Fruit fly (Drosophila melanogaster): ENCODE measurements around the gene PICK1.

Gene PICK1

dm6 chr2L:12681603-12682368, 13.0 kb upstream of the PICK1 start:
- TF ChIP-seq h (optimal IDR thresholded peaks at IDR 0.05): no peak
- TF ChIP-seq ttk (optimal IDR thresholded peaks at IDR 0.05): no peak
- TF ChIP-seq Myc (optimal IDR thresholded peaks at IDR 0.05): no peak
- TF ChIP-seq Sin3A (optimal IDR thresholded peaks at IDR 0.05): no peak
- TF ChIP-seq psq (optimal IDR thresholded peaks at IDR 0.05): no peak
- TF ChIP-seq insv (optimal IDR thresholded peaks at IDR 0.05): no peak

- no peak for TF ChIP-seq h (optimal IDR thresholded peaks at IDR 0.05)
- no peak for TF ChIP-seq psq (optimal IDR thresholded peaks at IDR 0.05)
- TF ChIP-seq ttk (optimal IDR thresholded peaks at IDR 0.05): no peak
- no peak for TF ChIP-seq insv (optimal IDR thresholded peaks at IDR 0.05)
- TF ChIP-seq Myc (optimal IDR thresholded peaks at IDR 0.05): no peak
- no peak for TF ChIP-seq Sin3A (optimal IDR thresholded peaks at IDR 0.05)
Measured at dm6 chr2L:12686811-12687210, 8.0 kb upstream of the PICK1 start.

dm6 chr2L:12689281-12689765, 5.5 kb upstream of the PICK1 start:
- no peak for TF ChIP-seq Sin3A (optimal IDR thresholded peaks at IDR 0.05)
- no peak for TF ChIP-seq h (optimal IDR thresholded peaks at IDR 0.05)
- no peak for TF ChIP-seq insv (optimal IDR thresholded peaks at IDR 0.05)
- TF ChIP-seq ttk (optimal IDR thresholded peaks at IDR 0.05): no peak
- no peak for TF ChIP-seq psq (optimal IDR thresholded peaks at IDR 0.05)
- TF ChIP-seq Myc (optimal IDR thresholded peaks at IDR 0.05): no peak

- TF ChIP-seq psq (optimal IDR thresholded peaks at IDR 0.05) (no peak), Myc (optimal IDR thresholded peaks at IDR 0.05) (no peak), insv (optimal IDR thresholded peaks at IDR 0.05) (no peak), h (optimal IDR thresholded peaks at IDR 0.05) (no peak), ttk (optimal IDR thresholded peaks at IDR 0.05) (no peak), Sin3A (optimal IDR thresholded peaks at IDR 0.05) (no peak)
Measured at dm6 chr2L:12692343-12693079, 2.3 kb upstream of the PICK1 start, which contains the start of the genes CCT4 and CG6153. TSS of gene CCT4 (minus strand) at chr2L:12692934. TSS of gene CG6153 (plus strand) at chr2L:12692993.

- TF ChIP-seq h (optimal IDR thresholded peaks at IDR 0.05) (no peak), Myc (optimal IDR thresholded peaks at IDR 0.05) (no peak), psq (optimal IDR thresholded peaks at IDR 0.05) (no peak), insv (optimal IDR thresholded peaks at IDR 0.05) (no peak), Sin3A (optimal IDR thresholded peaks at IDR 0.05) (no peak), ttk (optimal IDR thresholded peaks at IDR 0.05) (no peak)
Measured at dm6 chr2L:12697223-12697622, 2.4 kb downstream of the PICK1 start, which contains the start of gene CG5781. TSS of gene CG5781 (minus strand) at chr2L:12697323.

dm6 chr2L:12700381-12700963, 5.6 kb downstream of the PICK1 start, which contains the start of gene CG17036:
TSS of gene CG17036 (minus strand) at chr2L:12700746.
- no peak for TF ChIP-seq psq (optimal IDR thresholded peaks at IDR 0.05)
- no peak for TF ChIP-seq Myc (optimal IDR thresholded peaks at IDR 0.05)
- TF ChIP-seq Sin3A (optimal IDR thresholded peaks at IDR 0.05): no peak
- no peak for TF ChIP-seq h (optimal IDR thresholded peaks at IDR 0.05)
- no peak for TF ChIP-seq ttk (optimal IDR thresholded peaks at IDR 0.05)
- TF ChIP-seq insv (optimal IDR thresholded peaks at IDR 0.05): no peak

dm6 chr2L:12701498-12701897, 6.7 kb downstream of the PICK1 start:
- TF ChIP-seq Myc (optimal IDR thresholded peaks at IDR 0.05): no peak
- TF ChIP-seq psq (optimal IDR thresholded peaks at IDR 0.05): no peak
- no peak for TF ChIP-seq h (optimal IDR thresholded peaks at IDR 0.05)
- no peak for TF ChIP-seq Sin3A (optimal IDR thresholded peaks at IDR 0.05)
- TF ChIP-seq insv (optimal IDR thresholded peaks at IDR 0.05): no peak
- no peak for TF ChIP-seq ttk (optimal IDR thresholded peaks at IDR 0.05)

dm6 chr2L:12704418-12704920, 9.6 kb downstream of the PICK1 start, which contains the start of the genes CG5776 and spict:
TSS of gene CG5776 (minus strand) at chr2L:12704451.
TSS of gene spict (plus strand) at chr2L:12704725.
- TF ChIP-seq Myc (optimal IDR thresholded peaks at IDR 0.05) (no peak), ttk (optimal IDR thresholded peaks at IDR 0.05) (no peak), Sin3A (optimal IDR thresholded peaks at IDR 0.05) (no peak), insv (optimal IDR thresholded peaks at IDR 0.05) (no peak), h (optimal IDR thresholded peaks at IDR 0.05) (no peak), psq (optimal IDR thresholded peaks at IDR 0.05) (no peak)

- TF ChIP-seq psq (optimal IDR thresholded peaks at IDR 0.05) (no peak), h (optimal IDR thresholded peaks at IDR 0.05) (no peak), insv (optimal IDR thresholded peaks at IDR 0.05) (no peak), Myc (optimal IDR thresholded peaks at IDR 0.05) (no peak), ttk (optimal IDR thresholded peaks at IDR 0.05) (no peak), Sin3A (optimal IDR thresholded peaks at IDR 0.05) (no peak)
Measured at dm6 chr2L:12705376-12705775, 10.5 kb downstream of the PICK1 start.

- TF ChIP-seq insv (optimal IDR thresholded peaks at IDR 0.05) (no peak), Sin3A (optimal IDR thresholded peaks at IDR 0.05) (no peak), Myc (optimal IDR thresholded peaks at IDR 0.05) (no peak), psq (optimal IDR thresholded peaks at IDR 0.05) (no peak), ttk (optimal IDR thresholded peaks at IDR 0.05) (no peak), h (optimal IDR thresholded peaks at IDR 0.05) (no peak)
Measured at dm6 chr2L:12707540-12707939, 12.7 kb downstream of the PICK1 start, which contains the start of the genes CG6180 and CG15484. TSS of gene CG6180 (plus strand) at chr2L:12707661. TSS of gene CG15484 (minus strand) at chr2L:12707711.

- no peak for TF ChIP-seq Myc (optimal IDR thresholded peaks at IDR 0.05)
- TF ChIP-seq h (optimal IDR thresholded peaks at IDR 0.05): no peak
- TF ChIP-seq ttk (optimal IDR thresholded peaks at IDR 0.05): no peak
- no peak for TF ChIP-seq insv (optimal IDR thresholded peaks at IDR 0.05)
Measured at dm6 chr2L:12708576-12708975, 13.7 kb downstream of the PICK1 start.

Measured in Kc167 (cell line).